Fruit fly (Drosophila melanogaster) whole organism, prepupa: ENCODE measurements around the gene msl-2.

Source experiments
- CG3032 ChIP-seq: fragments of 200-800 bp; optimal IDR thresholded peaks from 2 replicates; lab custom pipeline; 2019; ENCODE audit warnings: missing biosample characterization, mild to moderate bottlenecking, missing genetic modification characterization, moderate library complexity
- CG8632 ChIP-seq: fragments of 200-800 bp; sonication (Bioruptor generic); optimal IDR thresholded peaks from 3 replicates; lab custom pipeline; 2016; ENCODE audit warnings: missing biosample characterization, missing genetic modification characterization
- Ets21C ChIP-seq: fragments of 200-800 bp; sonication (Bioruptor generic); optimal IDR thresholded peaks from 3 replicates; lab custom pipeline; 2016; ENCODE audit warnings: missing biosample characterization, missing genetic modification characterization
- Lpt ChIP-seq: fragments of 200-800 bp; sonication (Bioruptor generic); optimal IDR thresholded peaks from 3 replicates; lab custom pipeline; 2016; ENCODE audit warnings: missing biosample characterization, missing genetic modification characterization
- Sox102F ChIP-seq: fragments of 200-800 bp; sonication (Bioruptor generic); optimal IDR thresholded peaks from 2 replicates; lab custom pipeline; 2016; ENCODE audit warnings: missing biosample characterization, mild to moderate bottlenecking, missing genetic modification characterization
- achi ChIP-seq: fragments of 200-800 bp; sonication (Bioruptor generic); optimal IDR thresholded peaks from 3 replicates; lab custom pipeline; 2016; ENCODE audit warnings: missing biosample characterization, missing genetic modification characterization
- dac ChIP-seq: fragments of 200-800 bp; sonication (Bioruptor generic); optimal IDR thresholded peaks from 2 replicates; lab custom pipeline; 2017; ENCODE audit warnings: missing biosample characterization, mild to moderate bottlenecking, missing genetic modification characterization
- dsx ChIP-seq: fragments of 200-800 bp; optimal IDR thresholded peaks from 3 replicates; lab custom pipeline; 2019; ENCODE audit warnings: missing biosample characterization, mild to moderate bottlenecking, missing genetic modification characterization, moderate library complexity; ENCODE audit not compliant: poor library complexity, severe bottlenecking
- eg ChIP-seq: fragments of 200-800 bp; sonication (Bioruptor generic); IDR thresholded peaks from 3 replicates; pipeline ENCODE4 v1.3.6; 2022; ENCODE audit warnings: missing biosample characterization, missing genetic modification characterization
- fd85E ChIP-seq: fragments of 200-800 bp; sonication (Bioruptor generic); optimal IDR thresholded peaks from 3 replicates; lab custom pipeline; 2016; ENCODE audit warnings: missing biosample characterization, missing genetic modification characterization
- pdm3 ChIP-seq: fragments of 200-800 bp; sonication (Bioruptor generic); optimal IDR thresholded peaks from 3 replicates; lab custom pipeline; 2016; ENCODE audit warnings: missing biosample characterization, missing genetic modification characterization
- svp ChIP-seq: fragments of 200-800 bp; sonication (Bioruptor generic); peaks from one replicate; lab custom pipeline; 2016; ENCODE audit warnings: missing biosample characterization, missing genetic modification characterization

dm6 chr2L:3449555-3450320, 16.2 kb downstream of the msl-2 start, which contains the start of gene Snx1:
- TF ChIP-seq dac (GFP tag; lab: Kevin White, UChicago) = no peak
- no peak for TF ChIP-seq Sox102F
- TF ChIP-seq fd85E (GFP tag; lab: Kevin White, UChicago) = no peak
- TF ChIP-seq dsx = no peak
- no peak for TF ChIP-seq Lpt (GFP tag; lab: Kevin White, UChicago)
- no peak for TF ChIP-seq eg (GFP tag; lab: Robert Waterston, UW)
- no peak for TF ChIP-seq CG8632 (GFP tag; lab: Kevin White, UChicago)
- TF ChIP-seq achi (GFP tag; lab: Kevin White, UChicago) = no peak
- no peak for TF ChIP-seq Ets21C (GFP tag; lab: Kevin White, UChicago)
- no peak for TF ChIP-seq CG3032
- TF ChIP-seq pdm3 (GFP tag; lab: Kevin White, UChicago) = no peak
- no peak for TF ChIP-seq svp (GFP tag; lab: Kevin White, UChicago)
